In genomic region chrX:13283940-13284547, dm6 we compare ENCODE assay signal across 2 fruit fly cellular contexts.
TF ChIP-seq lines count a peak whose summit lies in the region.

No protein-coding gene starts in this region.

TF ChIP-seq in whole organism, embryonic, 481 proteins besides CTCF, POLR2A, EP300 and RAD21 (continued from another document):
- TF ChIP-seq CG10321 (GFP tag; IDR thresholded peaks at IDR 0.05; lab: Robert Waterston, UW) (0 out of 2 replicates have a peak, but pooled peaks have one; percentile 30), CG3281 (GFP tag; optimal IDR thresholded peaks at IDR 0.05; lab: Kevin White, UChicago) (no peak), zen2 (GFP tag; IDR thresholded peaks at IDR 0.05; lab: Robert Waterston, UW; ENCODE audit: partially characterized antibody) (no peak), Camta (GFP tag; optimal IDR thresholded peaks at IDR 0.05; lab: Kevin White, UChicago) (no peak), gfzf (GFP tag; optimal IDR thresholded peaks at IDR 0.05; lab: Kevin White, UChicago) (no peak), CG7556 (GFP tag; optimal IDR thresholded peaks at IDR 0.05; lab: Kevin White, UChicago) (no peak), ase (GFP tag; IDR thresholded peaks at IDR 0.05; lab: Robert Waterston, UW) (no peak), lmd (GFP tag; IDR thresholded peaks at IDR 0.05; lab: Robert Waterston, UW) (no peak), CG11504 (tag; optimal IDR thresholded peaks at IDR 0.05; lab: Kevin White, UChicago) (peak; percentile 58), Fer1 (GFP tag; optimal IDR thresholded peaks at IDR 0.05; lab: Kevin White, UChicago) (no peak), CG10543 (GFP tag; optimal IDR thresholded peaks at IDR 0.05; lab: Kevin White, UChicago) (no peak), CG4360 (GFP tag; IDR thresholded peaks at IDR 0.05; lab: Robert Waterston, UW) (peak; percentile 73), CG15514 (GFP tag; optimal IDR thresholded peaks at IDR 0.05; lab: Kevin White, UChicago) (no peak), CG4820 (GFP tag; optimal IDR thresholded peaks at IDR 0.05; lab: Kevin White, UChicago) (no peak), Dref (GFP tag; IDR thresholded peaks at IDR 0.05; lab: Robert Waterston, UW) (no peak), CG34422 (GFP tag; IDR thresholded peaks at IDR 0.05; lab: Robert Waterston, UW) (no peak), CG9932 (GFP tag; IDR thresholded peaks at IDR 0.05; lab: Robert Waterston, UW) (no peak), Doc2 (GFP tag; IDR thresholded peaks at IDR 0.05; lab: Robert Waterston, UW) (no peak), MBD-R2 (GFP tag; IDR thresholded peaks at IDR 0.05; lab: Robert Waterston, UW) (no peak), dati (GFP tag; IDR thresholded peaks at IDR 0.05; lab: Robert Waterston, UW) (no peak), ERR (GFP tag; optimal IDR thresholded peaks at IDR 0.05; lab: Kevin White, UChicago) (no peak), jing (GFP tag; optimal IDR thresholded peaks at IDR 0.05; lab: Kevin White, UChicago) (no peak), sens (GFP tag; lab: Kevin White, UChicago) (peak; percentile 48), usp (GFP tag; optimal IDR thresholded peaks at IDR 0.05; lab: Kevin White, UChicago) (no peak), grau (tag; optimal IDR thresholded peaks at IDR 0.05; lab: Kevin White, UChicago) (peak; percentile 89), unpg (GFP tag; optimal IDR thresholded peaks at IDR 0.05; lab: Kevin White, UChicago) (peak; percentile 5), PHDP (tag; optimal IDR thresholded peaks at IDR 0.05; lab: Kevin White, UChicago) (no peak), psq (GFP tag; optimal IDR thresholded peaks at IDR 0.05; lab: Kevin White, UChicago) (peak; percentile 55), CG11398 (GFP tag; optimal IDR thresholded peaks at IDR 0.05; lab: Kevin White, UChicago) (no peak)
TF ChIP-seq in whole organism, embryonic: peak in this region for 13.

TF ChIP-seq in whole organism, prepupa, 60 proteins besides CTCF, POLR2A, EP300 and RAD21 (continued from another document):
- TF ChIP-seq CG6792 (GFP tag; optimal IDR thresholded peaks at IDR 0.05; lab: Kevin White, UChicago) (no peak), eg (GFP tag; IDR thresholded peaks at IDR 0.05; lab: Robert Waterston, UW) (no peak), CG10631 (GFP tag; optimal IDR thresholded peaks at IDR 0.05; lab: Kevin White, UChicago) (peak; percentile 26), esn (GFP tag; optimal IDR thresholded peaks at IDR 0.05; lab: Kevin White, UChicago) (peak; percentile 49), CG32006 (GFP tag; optimal IDR thresholded peaks at IDR 0.05; lab: Kevin White, UChicago) (no peak), CG8319 (GFP tag; optimal IDR thresholded peaks at IDR 0.05; lab: Kevin White, UChicago) (no peak), ss (GFP tag; optimal IDR thresholded peaks at IDR 0.05; lab: Kevin White, UChicago) (peak in 1 of 2 experiments; percentile 14), acj6 (GFP tag; optimal IDR thresholded peaks at IDR 0.05; lab: Kevin White, UChicago) (no peak)
TF ChIP-seq in whole organism, prepupa: peak in this region for 12.
